Worm (Caenorhabditis elegans) whole organism, L4/young adult: ENCODE measurements around the gene srh-87.

Source experiments
- dao-5 ChIP-seq: sonication (generic microtip); optimal IDR thresholded peaks from 2 replicates; lab custom pipeline; 2016; ENCODE audit warnings: missing genotype, missing genetic modification characterization, moderate library complexity, missing compliant biosample characterization
- him-1 ChIP-seq: sonication (generic microtip); optimal IDR thresholded peaks from 2 replicates; lab custom pipeline; 2016; ENCODE audit warnings: missing genotype, missing genetic modification reagents, missing genetic modification characterization, missing compliant biosample characterization

- no peak for TF ChIP-seq him-1 (tag; lab: Kevin White, UChicago)
- TF ChIP-seq dao-5 (tag; lab: Kevin White, UChicago): no peak
Measured at ce11 chrV:2909525-2909924, 36.0 kb downstream of the srh-87 start, which contains the start of gene zmp-3.
